Worm (Caenorhabditis elegans) whole organism, L3 larva: ENCODE results near the gene F44B9.5.

ENCODE experiments used
- ama-1 ChIP-seq: fragments of 150-350 bp; optimal IDR thresholded peaks from 2 replicates; lab custom pipeline; 2018
- fkh-10 ChIP-seq: sonication (generic microtip); optimal IDR thresholded peaks from 2 replicates; lab custom pipeline; 2017; ENCODE audit warnings: missing biosample characterization, missing genetic modification reagents, missing genetic modification characterization
- nfya-1 ChIP-seq: sonication (generic microtip); optimal IDR thresholded peaks from 2 replicates; lab custom pipeline; 2017; ENCODE audit warnings: missing genetic modification characterization, mild to moderate bottlenecking, missing compliant biosample characterization, antibody characterized with exemption, moderate library complexity; ENCODE audit not compliant: insufficient read depth
- nhr-28 ChIP-seq: fragments of 150-350 bp; optimal IDR thresholded peaks from 2 replicates; lab custom pipeline; 2014; ENCODE audit warnings: missing biosample characterization, missing genetic modification characterization
- skn-1 ChIP-seq: fragments of 150-350 bp; optimal IDR thresholded peaks from 2 replicates; lab custom pipeline; 2014; ENCODE audit warnings: missing biosample characterization, missing genetic modification characterization
- unc-62 ChIP-seq: fragments of 150-350 bp; sonication (generic microtip); optimal IDR thresholded peaks from 4 replicates; lab custom pipeline; 2014; ENCODE audit warnings: missing biosample characterization, missing genetic modification reagents, missing genetic modification characterization

ce11 chrIII:8009769-8010168, 6.6 kb downstream of the F44B9.5 start, which contains the start of gene cit-1.1:
- TF ChIP-seq nhr-28 (tag; lab: Kevin White, UChicago) (no peak), skn-1 (tag; lab: Kevin White, UChicago) (no peak), ama-1 (lab: Kevin White, UChicago) (no peak), unc-62 (no peak), fkh-10 (GFP tag; lab: Kevin White, UChicago) (no peak), nfya-1 (peak; percentile 46)
